Worm (Caenorhabditis elegans): ENCODE data around the gene C23G10.11.

- TF ChIP-seq nfya-1 (tag; optimal IDR thresholded peaks at IDR 0.05; ENCODE audit: insufficient read depth), result no peak
- TF ChIP-seq zag-1 (tag; optimal IDR thresholded peaks at IDR 0.05), result no peak
- no peak for TF ChIP-seq skn-1 (tag; optimal IDR thresholded peaks at IDR 0.05)
- TF ChIP-seq aly-2 (tag; optimal IDR thresholded peaks at IDR 0.05), result no peak
- no peak for TF ChIP-seq egl-27 (tag; optimal IDR thresholded peaks at IDR 0.05)
- no peak for TF ChIP-seq nhr-43 (tag; optimal IDR thresholded peaks at IDR 0.05; ENCODE audit: poor library complexity, severe bottlenecking)
- TF ChIP-seq fos-1 (tag; optimal IDR thresholded peaks at IDR 0.05), result no peak
Measured at ce11 chrIII:6230870-6231269, 15.5 kb upstream of the C23G10.11 start, which contains the start of gene esyt-2.
